Fruit fly (Drosophila melanogaster): Measurements from ENCODE around the gene Inx2.
A peak's percentile ranks its signal among the peaks of the same experiment; 100 is the strongest.

Inx2 gene

DNA sequence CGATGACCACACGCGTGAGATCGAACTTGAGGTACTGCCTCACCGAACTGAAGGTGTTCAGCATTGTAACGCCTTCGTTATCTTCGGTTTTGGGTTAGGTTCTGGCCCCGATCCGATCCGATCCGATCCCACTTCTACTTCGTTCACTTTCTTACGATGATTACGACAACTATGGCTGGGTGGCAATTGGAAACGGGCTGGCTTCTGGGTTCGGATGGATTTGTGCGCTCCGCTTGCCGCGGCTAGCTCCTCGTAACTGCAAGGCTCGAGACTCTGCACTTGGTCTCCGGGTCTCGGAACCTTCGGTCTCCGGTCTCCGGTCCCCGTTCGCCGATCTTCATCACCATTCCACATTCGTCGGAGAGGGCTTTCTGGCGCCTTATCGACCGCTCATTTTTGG is 5.1 kb upstream of the Inx2 start, which contains the start of gene Inx7:
Gene Inx7 (minus strand): TSS at position 263 of the 400 bp plus-strand sequence.
- TF ChIP-seq cic (GFP tag; optimal IDR thresholded peaks at IDR 0.05) = no peak
- no peak for TF ChIP-seq CG11617 (GFP tag; optimal IDR thresholded peaks at IDR 0.05)
- no peak for TF ChIP-seq bab1 (GFP tag; optimal IDR thresholded peaks at IDR 0.05)
- no peak for TF ChIP-seq CG5204 (GFP tag; optimal IDR thresholded peaks at IDR 0.05)
- no peak for TF ChIP-seq pad (GFP tag; optimal IDR thresholded peaks at IDR 0.05)
- no peak for TF ChIP-seq ovo (GFP tag; optimal IDR thresholded peaks at IDR 0.05)
- TF ChIP-seq CG14711 (tag; optimal IDR thresholded peaks at IDR 0.05) = no peak
- no peak for TF ChIP-seq CG7101 (tag; optimal IDR thresholded peaks at IDR 0.05)
- TF ChIP-seq CG7045 (GFP tag; optimal IDR thresholded peaks at IDR 0.05) = no peak
- no peak for TF ChIP-seq tj (GFP tag; optimal IDR thresholded peaks at IDR 0.05)
- TF ChIP-seq kay (GFP tag; ENCODE audit: borderline replicate concordance) = no peak

- TF ChIP-seq CG5204 (GFP tag; optimal IDR thresholded peaks at IDR 0.05) (peak; percentile 32), pad (GFP tag; optimal IDR thresholded peaks at IDR 0.05) (peak; percentile 78), Hr96 (GFP tag; optimal IDR thresholded peaks at IDR 0.05) (peak; percentile 85), CG1620 (GFP tag; optimal IDR thresholded peaks at IDR 0.05) (peak; percentile 83), CG12768 (GFP tag; optimal IDR thresholded peaks at IDR 0.05) (no peak), tj (GFP tag; optimal IDR thresholded peaks at IDR 0.05) (peak; percentile 95), bab1 (GFP tag; optimal IDR thresholded peaks at IDR 0.05) (peak; percentile 89), CG7101 (tag; optimal IDR thresholded peaks at IDR 0.05) (peak; percentile 92), CG7045 (GFP tag; optimal IDR thresholded peaks at IDR 0.05) (peak; percentile 11), cnc (optimal IDR thresholded peaks at IDR 0.05) (no peak), Crg-1 (GFP tag; optimal IDR thresholded peaks at IDR 0.05) (peak; percentile 54), Mnt (GFP tag; optimal IDR thresholded peaks at IDR 0.05) (peak; percentile 81), ovo (GFP tag; optimal IDR thresholded peaks at IDR 0.05) (peak; percentile 23), CG33017 (tag; optimal IDR thresholded peaks at IDR 0.05) (no peak), toe (GFP tag; optimal IDR thresholded peaks at IDR 0.05) (no peak), CG14711 (tag; optimal IDR thresholded peaks at IDR 0.05) (peak; percentile 84), CG11617 (GFP tag; optimal IDR thresholded peaks at IDR 0.05) (peak; percentile 78)
These were observed 4.7 kb upstream of the Inx2 start for dm6 chrX:6993753-6994152.

dm6 chrX:6994473-6995179 is 3.8 kb upstream of the Inx2 start:
- peak; percentile 8 for TF ChIP-seq CG7101 (tag; optimal IDR thresholded peaks at IDR 0.05)
- peak; percentile 29 for TF ChIP-seq Crg-1 (GFP tag; optimal IDR thresholded peaks at IDR 0.05)
- peak; percentile 54 for TF ChIP-seq kay (GFP tag; ENCODE audit: borderline replicate concordance)
- peak; percentile 6 for TF ChIP-seq Mnt (GFP tag; optimal IDR thresholded peaks at IDR 0.05)
- TF ChIP-seq pad (GFP tag; optimal IDR thresholded peaks at IDR 0.05) = no peak
- TF ChIP-seq CG14711 (tag; optimal IDR thresholded peaks at IDR 0.05) = no peak

DNA sequence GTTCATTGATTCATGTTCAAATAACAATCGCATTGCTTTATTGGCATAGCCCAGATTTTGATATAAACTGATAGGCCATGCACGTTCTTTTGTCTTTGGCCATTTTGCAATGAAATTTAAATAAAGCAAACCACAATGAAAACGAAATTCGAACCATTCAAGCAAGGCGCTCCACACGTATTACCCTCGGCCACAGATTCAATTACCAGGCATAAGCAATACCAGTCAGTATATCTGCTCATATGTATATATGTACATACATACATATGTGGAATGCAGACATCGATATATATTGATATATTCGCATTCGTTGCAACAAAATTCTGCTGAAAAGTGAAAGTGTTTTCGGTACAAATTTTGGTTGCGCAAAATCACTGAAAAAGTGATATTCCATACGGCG is 3.2 kb upstream of the Inx2 start:
- TF ChIP-seq Crg-1 (GFP tag; optimal IDR thresholded peaks at IDR 0.05) (no peak), CG7101 (tag; optimal IDR thresholded peaks at IDR 0.05) (no peak), tj (GFP tag; optimal IDR thresholded peaks at IDR 0.05) (peak; percentile 97)

- no peak for TF ChIP-seq CG33017 (tag; optimal IDR thresholded peaks at IDR 0.05)
- no peak for TF ChIP-seq kay (GFP tag; ENCODE audit: borderline replicate concordance)
- no peak for TF ChIP-seq CG7045 (GFP tag; optimal IDR thresholded peaks at IDR 0.05)
- no peak for TF ChIP-seq tj (GFP tag; optimal IDR thresholded peaks at IDR 0.05)
- no peak for TF ChIP-seq Clk (GFP tag; optimal IDR thresholded peaks at IDR 0.05)
- no peak for TF ChIP-seq cnc (optimal IDR thresholded peaks at IDR 0.05)
These were observed 2.3 kb upstream of the Inx2 start for dm6 chrX:6996130-6996529.

dm6 chrX:6996965-6997652 is 1.4 kb upstream of the Inx2 start:
- TF ChIP-seq CG12768 (GFP tag; optimal IDR thresholded peaks at IDR 0.05) (no peak), CG33017 (tag; optimal IDR thresholded peaks at IDR 0.05) (no peak), bab1 (GFP tag; optimal IDR thresholded peaks at IDR 0.05) (no peak), CG7101 (tag; optimal IDR thresholded peaks at IDR 0.05) (no peak), CG11617 (GFP tag; optimal IDR thresholded peaks at IDR 0.05) (no peak), ovo (GFP tag; optimal IDR thresholded peaks at IDR 0.05) (no peak), Clk (GFP tag; optimal IDR thresholded peaks at IDR 0.05) (no peak), Crg-1 (GFP tag; optimal IDR thresholded peaks at IDR 0.05) (no peak), toe (GFP tag; optimal IDR thresholded peaks at IDR 0.05) (no peak), cnc (optimal IDR thresholded peaks at IDR 0.05) (no peak), pad (GFP tag; optimal IDR thresholded peaks at IDR 0.05) (no peak), cic (GFP tag; optimal IDR thresholded peaks at IDR 0.05) (no peak), tj (GFP tag; optimal IDR thresholded peaks at IDR 0.05) (no peak), CG14711 (tag; optimal IDR thresholded peaks at IDR 0.05) (no peak), Hr96 (GFP tag; optimal IDR thresholded peaks at IDR 0.05) (no peak), Mnt (GFP tag; optimal IDR thresholded peaks at IDR 0.05) (no peak), kay (GFP tag; ENCODE audit: borderline replicate concordance) (no peak), CG1620 (GFP tag; optimal IDR thresholded peaks at IDR 0.05) (no peak), CG5204 (GFP tag; optimal IDR thresholded peaks at IDR 0.05) (no peak)

All from whole organism, adult.